Worm (Caenorhabditis elegans) whole organism, L2 larva: ENCODE data around the gene uroc-1.

Experiments
- mdl-1 ChIP-seq, 2 experiments: fragments of 150-350 bp in 1 of 2; sonication (generic microtip) in 1 of 2; optimal IDR thresholded peaks; 2 replicates each; lab custom pipeline; 2017; ENCODE audit warnings: missing biosample characterization in 2 of 2, missing genetic modification characterization in 2 of 2
- unc-55 ChIP-seq: fragments of 150-350 bp; sonication (generic microtip); optimal IDR thresholded peaks from 3 replicates; lab custom pipeline; 2014; ENCODE audit warnings: missing biosample characterization, missing genetic modification reagents, missing genetic modification characterization

- TF ChIP-seq unc-55 (GFP tag; lab: Kevin White, UChicago) (no peak), mdl-1 (tag; optimal IDR thresholded peaks at IDR 0.05; lab: Kevin White, UChicago) (no peak)
Observed at ce11 chrIV:16540540-16540939, 2.0 kb downstream of the uroc-1 start.
